Worm (Caenorhabditis elegans) whole organism, L1 larva: ENCODE data around the gene spex-3.
A peak's percentile ranks its signal among the peaks of the same experiment; 100 is the strongest.

Source experiments
- C04F5.9 ChIP-seq: sonication (generic microtip); optimal IDR thresholded peaks from 2 replicates; lab custom pipeline; 2016; ENCODE audit warnings: missing genetic modification characterization, missing compliant biosample characterization
- C34B4.2 ChIP-seq: sonication (generic microtip); optimal IDR thresholded peaks from 2 replicates; lab custom pipeline; 2017; ENCODE audit warnings: mild to moderate bottlenecking, missing genetic modification characterization, missing compliant biosample characterization
- F16B12.6 ChIP-seq: fragments of 150-350 bp; optimal IDR thresholded peaks from 2 replicates; lab custom pipeline; 2014; ENCODE audit warnings: missing biosample characterization, missing genetic modification characterization
- ama-1 ChIP-seq: fragments of 150-350 bp; optimal IDR thresholded peaks from 2 replicates; lab custom pipeline; 2014
- ceh-63 ChIP-seq: fragments of 200-800 bp; sonication (Bioruptor generic); optimal IDR thresholded peaks from 2 replicates; lab custom pipeline; 2018; ENCODE audit warnings: mild to moderate bottlenecking, missing genetic modification characterization, missing compliant biosample characterization
- ceh-8 ChIP-seq: fragments of 200-800 bp; sonication (Bioruptor generic); optimal IDR thresholded peaks from 2 replicates; lab custom pipeline; 2018; ENCODE audit warnings: mild to moderate bottlenecking, missing genetic modification characterization, moderate library complexity, missing compliant biosample characterization
- ceh-82 ChIP-seq, 3 experiments: fragments of 150-350 bp in 1 of 3; sonication (generic microtip) in 2 of 3; optimal IDR thresholded peaks; 2 replicates each; lab custom pipeline; 2014 to 2017; ENCODE audit warnings: missing biosample characterization in 3 of 3, missing genetic modification characterization in 3 of 3
- ceh-90 ChIP-seq: sonication (generic microtip); optimal IDR thresholded peaks from 2 replicates; lab custom pipeline; 2016; ENCODE audit warnings: missing genetic modification characterization, missing compliant biosample characterization
- ces-1 ChIP-seq: fragments of 150-350 bp; optimal IDR thresholded peaks from 2 replicates; lab custom pipeline; 2014; ENCODE audit warnings: missing biosample characterization, missing genetic modification reagents, missing genetic modification characterization
- dsc-1 ChIP-seq: sonication (generic microtip); optimal IDR thresholded peaks from 2 replicates; lab custom pipeline; 2016; ENCODE audit warnings: mild to moderate bottlenecking, missing genetic modification characterization, missing compliant biosample characterization
- efl-1 ChIP-seq, 4 experiments: fragments of 150-350 bp; optimal IDR thresholded peaks in 3 of 4; peaks in 1 of 4; 1 replicate in 1 of 4; 2 replicates in 3 of 4; lab custom pipeline; 2014; ENCODE audit warnings: missing biosample characterization in 2 of 4, missing genetic modification characterization in 2 of 4, missing genetic modification reagents in 2 of 4
- egl-27 ChIP-seq, 2 experiments: fragments of 150-350 bp in 1 of 2; sonication (generic microtip); optimal IDR thresholded peaks; 3 replicates each; lab custom pipeline; 2017 to 2018; ENCODE audit warnings: missing biosample characterization in 2 of 2, missing genetic modification characterization in 2 of 2, missing genetic modification reagents in 2 of 2
- elt-2 ChIP-seq: sonication (generic microtip); optimal IDR thresholded peaks from 2 replicates; lab custom pipeline; 2016; ENCODE audit warnings: missing genetic modification characterization, mild to moderate bottlenecking, inconsistent platforms, missing compliant biosample characterization, missing genetic modification reagents
- fkh-10 ChIP-seq: sonication (generic microtip); optimal IDR thresholded peaks from 2 replicates; lab custom pipeline; 2017; ENCODE audit warnings: missing biosample characterization, missing genetic modification reagents, missing genetic modification characterization
- jun-1 ChIP-seq: fragments of 150-350 bp; optimal IDR thresholded peaks from 2 replicates; lab custom pipeline; 2014; ENCODE audit warnings: missing biosample characterization, missing genetic modification reagents, missing genetic modification characterization
- lin-13 ChIP-seq: fragments of 150-350 bp; optimal IDR thresholded peaks from 2 replicates; lab custom pipeline; 2014; ENCODE audit warnings: missing biosample characterization, missing genetic modification reagents, missing genetic modification characterization
- lin-14 ChIP-seq: fragments of 200-800 bp; sonication (Bioruptor generic); optimal IDR thresholded peaks from 2 replicates; lab custom pipeline; 2018; ENCODE audit warnings: mild to moderate bottlenecking, missing genetic modification characterization, moderate library complexity, missing compliant biosample characterization
- lin-35 ChIP-seq, 2 experiments: fragments of 150-350 bp; optimal IDR thresholded peaks; 2 replicates each; lab custom pipeline; 2014; ENCODE audit warnings: missing biosample characterization in 2 of 2, missing genetic modification characterization in 2 of 2, missing genetic modification reagents in 2 of 2
- mef-2 ChIP-seq: fragments of 150-350 bp; optimal IDR thresholded peaks from 2 replicates; lab custom pipeline; 2014; ENCODE audit warnings: missing biosample characterization, missing genetic modification characterization
- nhr-12 ChIP-seq: sonication (generic microtip); optimal IDR thresholded peaks from 2 replicates; lab custom pipeline; 2017; ENCODE audit warnings: missing biosample characterization, missing genetic modification characterization
- nhr-20 ChIP-seq: sonication (generic microtip); optimal IDR thresholded peaks from 2 replicates; lab custom pipeline; 2016; ENCODE audit warnings: mild to moderate bottlenecking, missing genetic modification characterization, missing compliant biosample characterization
- nhr-28 ChIP-seq: fragments of 150-350 bp; optimal IDR thresholded peaks from 2 replicates; lab custom pipeline; 2014; ENCODE audit warnings: missing biosample characterization, missing genetic modification characterization
- nhr-71 ChIP-seq: sonication (generic microtip); optimal IDR thresholded peaks from 2 replicates; lab custom pipeline; 2016; ENCODE audit warnings: mild to moderate bottlenecking, missing genetic modification characterization, moderate library complexity, missing compliant biosample characterization
- nhr-76 ChIP-seq: sonication (generic microtip); optimal IDR thresholded peaks from 2 replicates; lab custom pipeline; 2017; ENCODE audit warnings: missing biosample characterization, missing genetic modification characterization
- nhr-77 ChIP-seq: fragments of 150-350 bp; optimal IDR thresholded peaks from 2 replicates; lab custom pipeline; 2014; ENCODE audit warnings: missing biosample characterization, missing genetic modification characterization
- nhr-85 ChIP-seq: sonication (generic microtip); peaks from one replicate; lab custom pipeline; 2016; ENCODE audit warnings: missing genetic modification characterization, inconsistent platforms, missing compliant biosample characterization
- nhr-90 ChIP-seq: sonication (generic microtip); optimal IDR thresholded peaks from 2 replicates; lab custom pipeline; 2016; ENCODE audit warnings: mild to moderate bottlenecking, missing genetic modification characterization, missing compliant biosample characterization; ENCODE audit not compliant: poor library complexity
- pag-3 ChIP-seq: sonication (generic microtip); optimal IDR thresholded peaks from 2 replicates; lab custom pipeline; 2017; ENCODE audit warnings: missing genetic modification characterization, mild to moderate bottlenecking, missing compliant biosample characterization, antibody characterized with exemption, borderline replicate concordance; ENCODE audit not compliant: insufficient read depth
- pqm-1 ChIP-seq: sonication (generic microtip); optimal IDR thresholded peaks from 3 replicates; lab custom pipeline; 2017; ENCODE audit warnings: missing biosample characterization, missing genetic modification characterization
- rnt-1 ChIP-seq: sonication (generic microtip); optimal IDR thresholded peaks from 2 replicates; lab custom pipeline; 2016; ENCODE audit warnings: mild to moderate bottlenecking, missing genetic modification characterization, moderate library complexity, missing compliant biosample characterization
- snpc-4 ChIP-seq: fragments of 150-350 bp; optimal IDR thresholded peaks from 2 replicates; lab custom pipeline; 2014; ENCODE audit warnings: missing biosample characterization, missing genetic modification characterization
- snu-23 ChIP-seq: sonication (generic microtip); optimal IDR thresholded peaks from 2 replicates; lab custom pipeline; 2016; ENCODE audit warnings: missing genetic modification characterization, missing compliant biosample characterization
- sox-4 ChIP-seq: sonication (generic microtip); optimal IDR thresholded peaks from 2 replicates; lab custom pipeline; 2016; ENCODE audit warnings: missing genetic modification characterization, missing compliant biosample characterization
- sptf-1 ChIP-seq: fragments of 150-350 bp; optimal IDR thresholded peaks from 2 replicates; lab custom pipeline; 2014; ENCODE audit warnings: missing biosample characterization, missing genetic modification characterization
- tbx-2 ChIP-seq: sonication (generic microtip); optimal IDR thresholded peaks from 2 replicates; lab custom pipeline; 2016; ENCODE audit warnings: missing genetic modification characterization, missing compliant biosample characterization
- unc-130 ChIP-seq: fragments of 150-350 bp; optimal IDR thresholded peaks from 2 replicates; lab custom pipeline; 2017; ENCODE audit warnings: missing biosample characterization, missing genetic modification characterization, inconsistent platforms
- unc-62 ChIP-seq: fragments of 150-350 bp; optimal IDR thresholded peaks from 2 replicates; lab custom pipeline; 2014; ENCODE audit warnings: missing biosample characterization, missing genetic modification reagents, missing genetic modification characterization
- unc-86 ChIP-seq: sonication (generic microtip); optimal IDR thresholded peaks from 2 replicates; lab custom pipeline; 2016; ENCODE audit warnings: missing genetic modification characterization, missing compliant biosample characterization
- unc-98 ChIP-seq: fragments of 200-800 bp; sonication (Bioruptor generic); IDR thresholded peaks from 2 replicates; pipeline ENCODE4 v1.3.6; 2022; ENCODE audit warnings: missing genetic modification characterization, missing compliant biosample characterization
- vab-15 ChIP-seq: sonication (generic microtip); optimal IDR thresholded peaks from 2 replicates; lab custom pipeline; 2017; ENCODE audit warnings: missing genotype, mild to moderate bottlenecking, missing genetic modification characterization, missing compliant biosample characterization
- zag-1 ChIP-seq: fragments of 150-350 bp; optimal IDR thresholded peaks from 2 replicates; lab custom pipeline; 2014; ENCODE audit warnings: missing biosample characterization, missing genetic modification characterization
- zip-4 ChIP-seq: fragments of 200-800 bp; sonication (Bioruptor generic); optimal IDR thresholded peaks from 2 replicates; lab custom pipeline; 2018; ENCODE audit warnings: mild to moderate bottlenecking, missing genetic modification characterization, moderate library complexity, missing compliant biosample characterization
- ztf-11 ChIP-seq, 2 experiments: sonication (generic microtip); optimal IDR thresholded peaks; 2 replicates each; lab custom pipeline; 2016 to 2017; ENCODE audit warnings: missing genetic modification characterization in 2 of 2, missing biosample characterization in 1 of 2, missing compliant biosample characterization in 1 of 2
- ztf-4 ChIP-seq: fragments of 150-350 bp; optimal IDR thresholded peaks from 2 replicates; lab custom pipeline; 2014; ENCODE audit warnings: missing biosample characterization, missing genetic modification characterization

The spex-3 gene

ce11 chrIII:1664761-1665266 lies 37.4 kb downstream of the spex-3 start, which contains the start of gene Y22D7AL.16:
Y22D7AL.16 (minus strand) TSS chrIII:1665216.
- no peak for TF ChIP-seq egl-27 (tag; optimal IDR thresholded peaks at IDR 0.05; lab: Kevin White, UChicago)
- no peak for TF ChIP-seq rnt-1
- no peak for TF ChIP-seq zag-1
- no peak for TF ChIP-seq lin-13 (GFP tag; lab: Kevin White, UChicago)
- no peak for TF ChIP-seq nhr-28
- no peak for TF ChIP-seq ceh-82 (tag; optimal IDR thresholded peaks at IDR 0.05; lab: Kevin White, UChicago)
- no peak for TF ChIP-seq C34B4.2
- no peak for TF ChIP-seq mef-2 (tag; lab: Kevin White, UChicago)
- no peak for TF ChIP-seq lin-14
- TF ChIP-seq nhr-76 (tag; lab: Kevin White, UChicago): no peak
- no peak for TF ChIP-seq nhr-77 (tag; lab: Kevin White, UChicago)
- no peak for TF ChIP-seq ztf-4 (tag; lab: Kevin White, UChicago)
- TF ChIP-seq lin-35 (GFP tag; optimal IDR thresholded peaks at IDR 0.05; lab: Kevin White, UChicago): no peak
- TF ChIP-seq nhr-90: no peak
- no peak for TF ChIP-seq ceh-8
- no peak for TF ChIP-seq pqm-1 (tag; lab: Kevin White, UChicago)
- TF ChIP-seq vab-15 (tag; lab: Kevin White, UChicago): no peak
- TF ChIP-seq unc-62 (GFP tag; lab: Kevin White, UChicago): no peak

ce11 chrIII:1663056-1663455 lies 39.2 kb downstream of the spex-3 start:
- TF ChIP-seq ama-1 (lab: Kevin White, UChicago) (no peak), mef-2 (tag; lab: Kevin White, UChicago) (no peak), snpc-4 (no peak), ztf-4 (tag; lab: Kevin White, UChicago) (no peak), zip-4 (no peak), jun-1 (no peak), sox-4 (tag; lab: Kevin White, UChicago) (no peak), pqm-1 (tag; lab: Kevin White, UChicago) (no peak), unc-98 (no peak), rnt-1 (no peak), unc-86 (tag; lab: Kevin White, UChicago) (no peak)

ce11 chrIII:1662405-1662804 lies 39.8 kb downstream of the spex-3 start:
- TF ChIP-seq dsc-1 (tag; lab: Kevin White, UChicago) (no peak), snu-23 (GFP tag; lab: Kevin White, UChicago) (no peak), nhr-85 (peak; percentile 15)

ce11 chrIII:1661031-1661430 lies 41.2 kb downstream of the spex-3 start:
- peak; percentile 28 for TF ChIP-seq elt-2 (tag; lab: Kevin White, UChicago)
- no peak for TF ChIP-seq efl-1 (optimal IDR thresholded peaks at IDR 0.05; lab: Kevin White, UChicago)
- peak in 1 of 2 experiments; percentile 20 for TF ChIP-seq efl-1 (GFP tag; optimal IDR thresholded peaks at IDR 0.05 in 1 of 2; lab: Kevin White, UChicago)
- no peak for TF ChIP-seq nhr-20 (tag; lab: Kevin White, UChicago)

ce11 chrIII:1659763-1660162 lies 42.5 kb downstream of the spex-3 start, which contains the start of gene Y22D7AL.15:
Y22D7AL.15 (minus strand) TSS chrIII:1659863.
- TF ChIP-seq egl-27 (tag; optimal IDR thresholded peaks at IDR 0.05; lab: Kevin White, UChicago) (no peak), F16B12.6 (tag; lab: Kevin White, UChicago) (no peak), sptf-1 (tag; lab: Kevin White, UChicago) (no peak), mef-2 (tag; lab: Kevin White, UChicago) (no peak), ama-1 (lab: Kevin White, UChicago) (no peak), ces-1 (GFP tag; lab: Kevin White, UChicago) (no peak), fkh-10 (GFP tag; lab: Kevin White, UChicago) (no peak), efl-1 (optimal IDR thresholded peaks at IDR 0.05; lab: Kevin White, UChicago) (no peak), efl-1 (GFP tag; optimal IDR thresholded peaks at IDR 0.05 in 1 of 2; lab: Kevin White, UChicago) (no peak), nhr-71 (no peak), nhr-12 (tag; lab: Kevin White, UChicago) (no peak), snpc-4 (no peak), ceh-90 (tag; lab: Kevin White, UChicago) (no peak), lin-35 (GFP tag; optimal IDR thresholded peaks at IDR 0.05; lab: Kevin White, UChicago) (no peak), ztf-11 (tag; optimal IDR thresholded peaks at IDR 0.05; lab: Kevin White, UChicago) (no peak), ceh-63 (GFP tag; lab: Kevin White, UChicago) (no peak), tbx-2 (tag; lab: Kevin White, UChicago) (no peak), C04F5.9 (tag; lab: Kevin White, UChicago) (no peak), unc-130 (tag; lab: Kevin White, UChicago) (no peak), pag-3 (tag; lab: Kevin White, UChicago) (no peak)
